Worm (Caenorhabditis elegans) whole organism, L1 larva: ENCODE results near the gene twk-7.

Experiments
- C16A3.4 ChIP-seq: fragments of 150-350 bp; optimal IDR thresholded peaks from 2 replicates; lab custom pipeline; 2014; ENCODE audit warnings: missing biosample characterization, missing genetic modification characterization
- Y116A8C.19 ChIP-seq: sonication (generic microtip); optimal IDR thresholded peaks from 2 replicates; lab custom pipeline; 2016; ENCODE audit warnings: missing compliant biosample characterization, missing genetic modification characterization, borderline replicate concordance
- aly-2 ChIP-seq: fragments of 150-350 bp; optimal IDR thresholded peaks from 2 replicates; lab custom pipeline; 2014; ENCODE audit warnings: missing biosample characterization, missing genetic modification characterization
- ama-1 ChIP-seq: fragments of 150-350 bp; optimal IDR thresholded peaks from 2 replicates; lab custom pipeline; 2014
- blmp-1 ChIP-seq: fragments of 150-350 bp; optimal IDR thresholded peaks from 2 replicates; lab custom pipeline; 2014; ENCODE audit warnings: missing biosample characterization, missing genetic modification characterization
- ceh-90 ChIP-seq: sonication (generic microtip); optimal IDR thresholded peaks from 2 replicates; lab custom pipeline; 2016; ENCODE audit warnings: missing genetic modification characterization, missing compliant biosample characterization
- dpl-1 ChIP-seq, 3 experiments: fragments of 150-350 bp in 2 of 3; sonication (generic microtip) in 1 of 3; optimal IDR thresholded peaks; 2 replicates each; lab custom pipeline; 2014 to 2017; ENCODE audit warnings: missing biosample characterization in 3 of 3, missing genetic modification characterization in 3 of 3, missing genetic modification reagents in 3 of 3
- dsc-1 ChIP-seq: sonication (generic microtip); optimal IDR thresholded peaks from 2 replicates; lab custom pipeline; 2016; ENCODE audit warnings: mild to moderate bottlenecking, missing genetic modification characterization, missing compliant biosample characterization
- efl-1 ChIP-seq, 4 experiments: fragments of 150-350 bp; optimal IDR thresholded peaks in 3 of 4; peaks in 1 of 4; 1 replicate in 1 of 4; 2 replicates in 3 of 4; lab custom pipeline; 2014; ENCODE audit warnings: missing biosample characterization in 2 of 4, missing genetic modification characterization in 2 of 4, missing genetic modification reagents in 2 of 4
- egl-13 ChIP-seq: sonication (generic microtip); optimal IDR thresholded peaks from 2 replicates; lab custom pipeline; 2016; ENCODE audit warnings: missing genotype, missing genetic modification reagents, missing genetic modification characterization, missing compliant biosample characterization
- fkh-8 ChIP-seq: sonication (generic microtip); optimal IDR thresholded peaks from 2 replicates; lab custom pipeline; 2016; ENCODE audit warnings: mild to moderate bottlenecking, missing genetic modification characterization, missing compliant biosample characterization
- hlh-17 ChIP-seq: fragments of 200-800 bp; sonication (Bioruptor generic); optimal IDR thresholded peaks from 2 replicates; lab custom pipeline; 2018; ENCODE audit warnings: missing genetic modification characterization, mild to moderate bottlenecking, missing compliant biosample characterization, moderate library complexity, borderline replicate concordance
- hlh-4 ChIP-seq: sonication (generic microtip); optimal IDR thresholded peaks from 2 replicates; lab custom pipeline; 2016; ENCODE audit warnings: mild to moderate bottlenecking, missing genetic modification characterization, missing compliant biosample characterization
- hpl-2 ChIP-seq: fragments of 150-350 bp; optimal IDR thresholded peaks from 2 replicates; lab custom pipeline; 2014; ENCODE audit warnings: missing biosample characterization, missing genetic modification reagents, missing genetic modification characterization
- irx-1 ChIP-seq: sonication (generic microtip); optimal IDR thresholded peaks from 2 replicates; lab custom pipeline; 2016; ENCODE audit warnings: missing genetic modification characterization, missing compliant biosample characterization
- jun-1 ChIP-seq: fragments of 150-350 bp; optimal IDR thresholded peaks from 2 replicates; lab custom pipeline; 2014; ENCODE audit warnings: missing biosample characterization, missing genetic modification reagents, missing genetic modification characterization
- lin-14 ChIP-seq: fragments of 200-800 bp; sonication (Bioruptor generic); optimal IDR thresholded peaks from 2 replicates; lab custom pipeline; 2018; ENCODE audit warnings: mild to moderate bottlenecking, missing genetic modification characterization, moderate library complexity, missing compliant biosample characterization
- lin-15B ChIP-seq: fragments of 150-350 bp; sonication (generic microtip); optimal IDR thresholded peaks from 3 replicates; lab custom pipeline; 2014; ENCODE audit warnings: missing biosample characterization, missing genetic modification characterization
- lin-39 ChIP-seq: fragments of 150-350 bp; optimal IDR thresholded peaks from 2 replicates; lab custom pipeline; 2014; ENCODE audit warnings: missing biosample characterization, missing genetic modification reagents, missing genetic modification characterization
- lir-3 ChIP-seq: sonication (generic microtip); optimal IDR thresholded peaks from 2 replicates; lab custom pipeline; 2016; ENCODE audit warnings: mild to moderate bottlenecking, missing genetic modification characterization, moderate library complexity, missing compliant biosample characterization; ENCODE audit not compliant: poor library complexity
- lsy-2 ChIP-seq, 2 experiments: fragments of 150-350 bp; optimal IDR thresholded peaks; 2 replicates each; lab custom pipeline; 2014; ENCODE audit warnings: missing biosample characterization in 2 of 2, missing genetic modification characterization in 2 of 2
- mab-9 ChIP-seq: fragments of 200-800 bp; sonication (Bioruptor generic); IDR thresholded peaks from 2 replicates; pipeline ENCODE4 v1.3.6; 2022; ENCODE audit warnings: missing genetic modification reagents, missing genetic modification characterization, missing compliant biosample characterization
- mdl-1 ChIP-seq, 2 experiments: fragments of 150-350 bp; optimal IDR thresholded peaks; 2 replicates each; lab custom pipeline; 2014 to 2017; ENCODE audit warnings: missing biosample characterization in 2 of 2, missing genetic modification characterization in 2 of 2, inconsistent platforms in 1 of 2
- mep-1 ChIP-seq: fragments of 150-350 bp; optimal IDR thresholded peaks from 2 replicates; lab custom pipeline; 2014; ENCODE audit warnings: missing biosample characterization, missing genetic modification characterization
- nhr-19 ChIP-seq: fragments of 200-800 bp; sonication (Bioruptor generic); conservative IDR thresholded peaks from 2 replicates; pipeline ENCODE4 v1.3.6; 2022; ENCODE audit warnings: missing genetic modification characterization, missing compliant biosample characterization
- nhr-20 ChIP-seq: sonication (generic microtip); optimal IDR thresholded peaks from 2 replicates; lab custom pipeline; 2016; ENCODE audit warnings: mild to moderate bottlenecking, missing genetic modification characterization, missing compliant biosample characterization
- nhr-237 ChIP-seq: fragments of 150-350 bp; optimal IDR thresholded peaks from 2 replicates; lab custom pipeline; 2014; ENCODE audit warnings: missing biosample characterization, missing genetic modification characterization
- nhr-28 ChIP-seq: fragments of 150-350 bp; optimal IDR thresholded peaks from 2 replicates; lab custom pipeline; 2014; ENCODE audit warnings: missing biosample characterization, missing genetic modification characterization
- nhr-47 ChIP-seq: sonication (generic microtip); optimal IDR thresholded peaks from 2 replicates; lab custom pipeline; 2016; ENCODE audit warnings: mild to moderate bottlenecking, missing genetic modification characterization, moderate library complexity, missing compliant biosample characterization
- nhr-71 ChIP-seq: sonication (generic microtip); optimal IDR thresholded peaks from 2 replicates; lab custom pipeline; 2016; ENCODE audit warnings: mild to moderate bottlenecking, missing genetic modification characterization, moderate library complexity, missing compliant biosample characterization
- nhr-77 ChIP-seq: fragments of 150-350 bp; optimal IDR thresholded peaks from 2 replicates; lab custom pipeline; 2014; ENCODE audit warnings: missing biosample characterization, missing genetic modification characterization
- nhr-85 ChIP-seq: sonication (generic microtip); peaks from one replicate; lab custom pipeline; 2016; ENCODE audit warnings: missing genetic modification characterization, inconsistent platforms, missing compliant biosample characterization
- nhr-90 ChIP-seq: sonication (generic microtip); optimal IDR thresholded peaks from 2 replicates; lab custom pipeline; 2016; ENCODE audit warnings: mild to moderate bottlenecking, missing genetic modification characterization, missing compliant biosample characterization; ENCODE audit not compliant: poor library complexity
- pax-3 ChIP-seq: fragments of 200-800 bp; sonication (Bioruptor generic); optimal IDR thresholded peaks from 2 replicates; lab custom pipeline; 2018; ENCODE audit warnings: mild to moderate bottlenecking, missing genetic modification characterization, moderate library complexity, missing compliant biosample characterization
- skn-1 ChIP-seq: fragments of 150-350 bp; optimal IDR thresholded peaks from 2 replicates; lab custom pipeline; 2014; ENCODE audit warnings: missing biosample characterization, missing genetic modification characterization
- snu-23 ChIP-seq: sonication (generic microtip); optimal IDR thresholded peaks from 2 replicates; lab custom pipeline; 2016; ENCODE audit warnings: missing genetic modification characterization, missing compliant biosample characterization
- sox-4 ChIP-seq: sonication (generic microtip); optimal IDR thresholded peaks from 2 replicates; lab custom pipeline; 2016; ENCODE audit warnings: missing genetic modification characterization, missing compliant biosample characterization
- swsn-7 ChIP-seq: sonication (generic microtip); optimal IDR thresholded peaks from 2 replicates; lab custom pipeline; 2016; ENCODE audit warnings: missing genetic modification characterization, missing compliant biosample characterization
- tbx-2 ChIP-seq: sonication (generic microtip); optimal IDR thresholded peaks from 2 replicates; lab custom pipeline; 2016; ENCODE audit warnings: missing genetic modification characterization, missing compliant biosample characterization
- tlp-1 ChIP-seq: fragments of 150-350 bp; optimal IDR thresholded peaks from 2 replicates; lab custom pipeline; 2014; ENCODE audit warnings: missing biosample characterization, missing genetic modification characterization
- unc-30 ChIP-seq: sonication (generic microtip); optimal IDR thresholded peaks from 2 replicates; lab custom pipeline; 2017; ENCODE audit warnings: missing biosample characterization, missing genetic modification characterization
- unc-86 ChIP-seq: sonication (generic microtip); optimal IDR thresholded peaks from 2 replicates; lab custom pipeline; 2016; ENCODE audit warnings: missing genetic modification characterization, missing compliant biosample characterization
- zip-4 ChIP-seq: fragments of 200-800 bp; sonication (Bioruptor generic); optimal IDR thresholded peaks from 2 replicates; lab custom pipeline; 2018; ENCODE audit warnings: mild to moderate bottlenecking, missing genetic modification characterization, moderate library complexity, missing compliant biosample characterization
- ztf-11 ChIP-seq, 2 experiments: sonication (generic microtip); optimal IDR thresholded peaks; 2 replicates each; lab custom pipeline; 2016 to 2017; ENCODE audit warnings: missing genetic modification characterization in 2 of 2, missing biosample characterization in 1 of 2, missing compliant biosample characterization in 1 of 2

Gene twk-7

ce11 chrIII:8664897-8665388 lies 21.4 kb upstream of the twk-7 start, which contains the start of gene F22B7.1:
TSS of gene F22B7.1 (plus strand) at chrIII:8665338.
- TF ChIP-seq sox-4 (tag; lab: Kevin White, UChicago): peak; percentile 55
- TF ChIP-seq nhr-90 (tag; lab: Kevin White, UChicago): no peak
- no peak for TF ChIP-seq egl-13 (tag; lab: Kevin White, UChicago)
- no peak for TF ChIP-seq skn-1 (tag; lab: Kevin White, UChicago)
- no peak for TF ChIP-seq lin-39 (tag; lab: Kevin White, UChicago)
- TF ChIP-seq swsn-7 (tag; lab: Kevin White, UChicago): no peak
- TF ChIP-seq nhr-71 (tag; lab: Kevin White, UChicago): peak; percentile 54
- no peak for TF ChIP-seq unc-86 (tag; lab: Kevin White, UChicago)
- no peak for TF ChIP-seq mdl-1 (tag; optimal IDR thresholded peaks at IDR 0.05; lab: Kevin White, UChicago)
- TF ChIP-seq unc-30 (tag; lab: Kevin White, UChicago): no peak
- TF ChIP-seq lin-14 (GFP tag; lab: Kevin White, UChicago): peak; percentile 46
- no peak for TF ChIP-seq nhr-77 (tag; lab: Kevin White, UChicago)
- peak; percentile 8 for TF ChIP-seq hlh-4 (tag; lab: Kevin White, UChicago)
- no peak for TF ChIP-seq Y116A8C.19 (tag; lab: Kevin White, UChicago)
- TF ChIP-seq nhr-237: no peak
- TF ChIP-seq zip-4: no peak
- TF ChIP-seq C16A3.4 (tag; lab: Kevin White, UChicago): no peak
- TF ChIP-seq ceh-90: no peak
- no peak for TF ChIP-seq aly-2 (tag; lab: Kevin White, UChicago)
- no peak for TF ChIP-seq mep-1
- no peak for TF ChIP-seq hpl-2
- no peak for TF ChIP-seq nhr-28 (tag; lab: Kevin White, UChicago)
- TF ChIP-seq dpl-1 (GFP tag; optimal IDR thresholded peaks at IDR 0.05; lab: Kevin White, UChicago): no peak
- no peak for TF ChIP-seq lin-15B (tag; lab: Kevin White, UChicago)
- TF ChIP-seq mab-9 (GFP tag; lab: Robert Waterston, UW): no peak
- TF ChIP-seq nhr-19 (GFP tag; lab: Robert Waterston, UW): no peak
- peak; percentile 14 for TF ChIP-seq dsc-1 (tag; lab: Kevin White, UChicago)
- TF ChIP-seq pax-3: no peak
- peak; percentile 27 for TF ChIP-seq nhr-47
- no peak for TF ChIP-seq blmp-1 (tag; lab: Kevin White, UChicago)
- no peak for TF ChIP-seq jun-1 (tag; lab: Kevin White, UChicago)
- TF ChIP-seq nhr-20 (tag; lab: Kevin White, UChicago): no peak
- no peak for TF ChIP-seq tbx-2 (tag; lab: Kevin White, UChicago)
- no peak for TF ChIP-seq snu-23 (GFP tag; lab: Kevin White, UChicago)
- TF ChIP-seq fkh-8: peak; percentile 70
- TF ChIP-seq efl-1 (optimal IDR thresholded peaks at IDR 0.05; lab: Kevin White, UChicago): no peak
- no peak for TF ChIP-seq efl-1 (GFP tag; optimal IDR thresholded peaks at IDR 0.05 in 1 of 2; lab: Kevin White, UChicago)
- TF ChIP-seq tlp-1: no peak
- TF ChIP-seq lir-3: peak; percentile 18
- peak; percentile 13 for TF ChIP-seq irx-1 (tag; lab: Kevin White, UChicago)
- TF ChIP-seq hlh-17 (GFP tag; lab: Kevin White, UChicago): no peak
- no peak for TF ChIP-seq ama-1 (lab: Kevin White, UChicago)

ce11 chrIII:8663143-8663542 lies 19.6 kb upstream of the twk-7 start:
- peak; percentile 28 for TF ChIP-seq snu-23 (GFP tag; lab: Kevin White, UChicago)
- TF ChIP-seq nhr-20 (tag; lab: Kevin White, UChicago): no peak
- TF ChIP-seq ztf-11 (tag; optimal IDR thresholded peaks at IDR 0.05; lab: Kevin White, UChicago): no peak
- peak; percentile 1 for TF ChIP-seq mep-1
- TF ChIP-seq nhr-71 (tag; lab: Kevin White, UChicago): peak; percentile 1
- TF ChIP-seq efl-1 (optimal IDR thresholded peaks at IDR 0.05; lab: Kevin White, UChicago): peak in 1 of 2 experiments; percentile 17
- TF ChIP-seq efl-1 (GFP tag; optimal IDR thresholded peaks at IDR 0.05 in 1 of 2; lab: Kevin White, UChicago): no peak
- TF ChIP-seq lsy-2 (tag; optimal IDR thresholded peaks at IDR 0.05; lab: Kevin White, UChicago): peak in 1 of 2 experiments; percentile 3
- TF ChIP-seq dpl-1 (GFP tag; optimal IDR thresholded peaks at IDR 0.05; lab: Kevin White, UChicago): no peak
- TF ChIP-seq nhr-85 (tag; lab: Kevin White, UChicago): peak; percentile 60
- TF ChIP-seq lin-14 (GFP tag; lab: Kevin White, UChicago): peak; percentile 45
- peak; percentile 59 for TF ChIP-seq blmp-1 (tag; lab: Kevin White, UChicago)
